Fruit fly (Drosophila melanogaster) whole organism, larva: Measurements from ENCODE around the gene fd96Ca.
"Not testable (repeated sequence)": the region's sequence is repeated elsewhere in the genome, so short reads cannot be mapped to it uniquely, and the experiment has no call there.

Source experiments
- noc ChIP-seq: fragments of 200-800 bp; sonication (Bioruptor generic); optimal IDR thresholded peaks from 3 replicates; lab custom pipeline; 2019; ENCODE audit warnings: missing biosample characterization, mild to moderate bottlenecking, missing genetic modification characterization, moderate library complexity

The fd96Ca gene

dm6 chr3R:25123262-25123661, 40.8 kb downstream of the fd96Ca start, which contains the start of gene vig2:
Gene vig2, plus strand, starts transcription at chr3R:25123373.
- TF ChIP-seq noc (tag; lab: Kevin White, UChicago) = not testable (repeated sequence)

dm6 chr3R:25126823-25127222, 44.3 kb downstream of the fd96Ca start:
- no peak for TF ChIP-seq noc (tag; lab: Kevin White, UChicago)

- TF ChIP-seq noc (tag; lab: Kevin White, UChicago) = no peak
Observed at dm6 chr3R:25127231-25127689, 44.8 kb downstream of the fd96Ca start, which contains the start of the genes Mocs2A, Mocs2B and Clbn. Gene Mocs2A, minus strand, starts transcription at chr3R:25127359. Gene Mocs2B, minus strand, starts transcription at chr3R:25127359. Gene Clbn, plus strand, starts transcription at chr3R:25127502.

dm6 chr3R:25131042-25131441, 48.6 kb downstream of the fd96Ca start, which contains the start of gene Bili:
Gene Bili, plus strand, starts transcription at chr3R:25131306.
- not testable (repeated sequence) for TF ChIP-seq noc (tag; lab: Kevin White, UChicago)
